Fruit fly (Drosophila melanogaster) whole organism, adult: ENCODE results near the gene dtr.

Experiments
- CG14711 ChIP-seq: fragments of 200-800 bp; sonication (Bioruptor generic); optimal IDR thresholded peaks from 2 replicates; lab custom pipeline; 2018; ENCODE audit warnings: missing biosample characterization, mild to moderate bottlenecking, missing genetic modification characterization, moderate library complexity
- CG1620 ChIP-seq: fragments of 200-800 bp; sonication (Bioruptor generic); optimal IDR thresholded peaks from 2 replicates; lab custom pipeline; 2016; ENCODE audit warnings: missing biosample characterization, missing genetic modification characterization
- CG33017 ChIP-seq: fragments of 200-800 bp; sonication (Bioruptor generic); optimal IDR thresholded peaks from 2 replicates; lab custom pipeline; 2018; ENCODE audit warnings: missing biosample characterization, mild to moderate bottlenecking, missing genetic modification characterization, moderate library complexity
- CG5204 ChIP-seq: fragments of 200-800 bp; sonication (Bioruptor generic); optimal IDR thresholded peaks from 2 replicates; lab custom pipeline; 2016; ENCODE audit warnings: missing biosample characterization, missing genetic modification characterization
- CG7045 ChIP-seq: fragments of 200-800 bp; sonication (Bioruptor generic); optimal IDR thresholded peaks from 2 replicates; lab custom pipeline; 2017; ENCODE audit warnings: missing biosample characterization, mild to moderate bottlenecking, missing genetic modification characterization
- CG7101 ChIP-seq: fragments of 200-800 bp; sonication (Bioruptor generic); optimal IDR thresholded peaks from 2 replicates; lab custom pipeline; 2018; ENCODE audit warnings: missing biosample characterization, mild to moderate bottlenecking, missing genetic modification characterization, moderate library complexity
- Clk ChIP-seq: fragments of 200-800 bp; sonication (Bioruptor generic); optimal IDR thresholded peaks from 2 replicates; lab custom pipeline; 2017; ENCODE audit warnings: missing biosample characterization, missing genetic modification characterization
- Crg-1 ChIP-seq: fragments of 200-800 bp; sonication (Bioruptor generic); optimal IDR thresholded peaks from 2 replicates; lab custom pipeline; 2016; ENCODE audit warnings: missing biosample characterization, missing genetic modification characterization
- Mnt ChIP-seq: fragments of 200-800 bp; sonication (Bioruptor generic); optimal IDR thresholded peaks from 2 replicates; lab custom pipeline; 2016; ENCODE audit warnings: missing biosample characterization, mild to moderate bottlenecking, missing genetic modification characterization
- bab1 ChIP-seq: fragments of 200-800 bp; sonication (Bioruptor generic); optimal IDR thresholded peaks from 3 replicates; lab custom pipeline; 2019; ENCODE audit warnings: missing biosample characterization, mild to moderate bottlenecking, missing genetic modification characterization, moderate library complexity
- cnc ChIP-seq, 2 experiments: fragments of >200 bp; optimal IDR thresholded peaks; 2 replicates each; lab custom pipeline; 2017
- kay ChIP-seq: fragments of 200-800 bp; sonication (Bioruptor generic); peaks from one replicate; lab custom pipeline; 2016; ENCODE audit warnings: missing biosample characterization, missing genetic modification characterization, borderline replicate concordance
- ovo ChIP-seq: fragments of 200-800 bp; sonication (Bioruptor generic); optimal IDR thresholded peaks from 2 replicates; lab custom pipeline; 2016; ENCODE audit warnings: missing biosample characterization, missing genetic modification characterization

- no peak for TF ChIP-seq Mnt (GFP tag; lab: Kevin White, UChicago)
- TF ChIP-seq cnc (optimal IDR thresholded peaks at IDR 0.05; lab: Kevin White, UChicago), result no peak
- TF ChIP-seq CG1620 (GFP tag; lab: Kevin White, UChicago), result no peak
- TF ChIP-seq CG7101, result no peak
- no peak for TF ChIP-seq bab1 (GFP tag; lab: Kevin White, UChicago)
- no peak for TF ChIP-seq ovo (GFP tag; lab: Kevin White, UChicago)
- TF ChIP-seq Clk (GFP tag; lab: Kevin White, UChicago), result no peak
- TF ChIP-seq Crg-1 (GFP tag; lab: Kevin White, UChicago), result no peak
- TF ChIP-seq CG7045 (GFP tag; lab: Kevin White, UChicago), result no peak
- TF ChIP-seq CG14711 (tag; lab: Kevin White, UChicago), result no peak
- no peak for TF ChIP-seq CG33017 (tag; lab: Kevin White, UChicago)
- TF ChIP-seq kay (GFP tag; lab: Kevin White, UChicago), result no peak
- no peak for TF ChIP-seq CG5204 (GFP tag; lab: Kevin White, UChicago)
Measured at dm6 chr2L:21324438-21324890, 36.6 kb upstream of the dtr start.
